Worm (Caenorhabditis elegans): ENCODE data around the gene pssy-2.
A peak's percentile ranks its signal among the peaks of the same experiment; 100 is the strongest.

The pssy-2 gene

ce11 chrIII:13448235-13448634 is 23.4 kb upstream of the pssy-2 start:
- TF ChIP-seq madf-3 (GFP tag; IDR thresholded peaks at IDR 0.05) (0 out of 2 replicates have a peak, but pooled peaks have one; percentile 67), nfyb-1 (GFP tag; IDR thresholded peaks at IDR 0.05) (0 out of 2 replicates have a peak, but pooled peaks have one; percentile 55), mcd-1 (GFP tag; IDR thresholded peaks at IDR 0.05) (peak; percentile 41), madf-6 (GFP tag; IDR thresholded peaks at IDR 0.05) (peak; percentile 33), D2030.7 (GFP tag; IDR thresholded peaks at IDR 0.05) (peak; percentile 51; the same call in 1 of the 2 replicates), F33H1.4 (GFP tag; IDR thresholded peaks at IDR 0.05) (peak; percentile 80), aptf-3 (GFP tag; IDR thresholded peaks at IDR 0.05) (0 out of 2 replicates have a peak, but pooled peaks have one; percentile 32), ceh-100 (GFP tag; IDR thresholded peaks at IDR 0.05) (peak; percentile 40; the same call in 1 of the 2 replicates), egrh-3 (GFP tag; IDR thresholded peaks at IDR 0.05) (peak; percentile 85)

DNA sequence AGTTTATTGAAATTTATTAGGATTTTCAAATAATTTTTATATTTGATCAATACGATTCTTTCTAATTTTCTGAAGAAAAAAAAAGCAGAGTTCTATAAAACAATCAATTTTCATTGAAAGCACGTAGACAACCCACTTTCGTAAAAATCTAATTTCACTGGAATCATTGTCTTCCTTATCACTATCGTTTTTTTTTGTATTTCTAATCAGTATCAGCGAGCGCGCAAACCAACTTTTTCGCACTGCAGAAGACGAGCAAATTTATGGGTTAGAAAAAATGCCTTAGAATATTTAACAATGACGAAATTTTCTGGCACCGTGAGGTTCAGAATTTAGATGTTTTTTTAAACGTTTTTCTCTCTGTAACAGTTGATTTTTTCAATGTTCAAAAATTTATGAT is 18.8 kb upstream of the pssy-2 start:
- TF ChIP-seq xnd-1 (tag; optimal IDR thresholded peaks at IDR 0.05) = no peak
- peak; percentile 47 for TF ChIP-seq nhr-80 (tag; optimal IDR thresholded peaks at IDR 0.05)

DNA sequence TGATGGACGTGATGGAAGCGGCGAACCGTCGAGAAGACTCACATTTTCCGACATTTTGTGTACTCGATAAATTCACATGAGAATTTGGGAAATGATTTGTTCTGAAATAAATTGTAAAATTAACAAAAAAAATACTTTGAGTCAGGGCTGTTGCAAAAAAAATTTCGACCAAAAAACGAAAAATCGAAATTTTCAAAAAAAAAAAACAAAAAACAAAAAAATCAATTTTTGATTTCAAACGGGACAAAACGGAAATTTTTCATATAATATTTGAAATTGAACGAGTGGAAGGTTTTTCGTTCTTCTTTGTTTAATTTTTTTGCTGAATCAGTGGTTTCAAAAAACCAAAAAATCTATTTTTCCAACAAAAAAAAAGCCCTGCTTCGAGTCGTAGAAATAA is 16.4 kb upstream of the pssy-2 start, which contains the start of gene cua-1:
TSS of gene cua-1 (minus strand) at position 101 of the 400 bp plus-strand sequence.
- TF ChIP-seq T07F8.4 (tag; optimal IDR thresholded peaks at IDR 0.05) (no peak), hmg-1.2 (GFP tag; IDR thresholded peaks at IDR 0.05) (no peak), F57A8.1 (GFP tag; optimal IDR thresholded peaks at IDR 0.05) (no peak), pha-4 (tag; optimal IDR thresholded peaks at IDR 0.05) (no peak), fkh-3 (tag; optimal IDR thresholded peaks at IDR 0.05) (no peak), B0261.1 (tag; optimal IDR thresholded peaks at IDR 0.05) (no peak), ccch-3 (GFP tag; optimal IDR thresholded peaks at IDR 0.05) (no peak), nhr-27 (tag; optimal IDR thresholded peaks at IDR 0.05) (no peak), snpc-3.4 (tag; optimal IDR thresholded peaks at IDR 0.05) (no peak), snpc-1.1 (tag; optimal IDR thresholded peaks at IDR 0.05; ENCODE audit: insufficient read depth) (no peak), lin-35 (GFP tag; optimal IDR thresholded peaks at IDR 0.05) (no peak), die-1 (tag; optimal IDR thresholded peaks at IDR 0.05) (no peak)

ce11 chrIII:13455816-13456215 is 15.8 kb upstream of the pssy-2 start:
- TF ChIP-seq cebp-1 (GFP tag; IDR thresholded peaks at IDR 0.05) (0 out of 2 replicates have a peak, but pooled peaks have one; percentile 11), cebp-1 (tag; optimal IDR thresholded peaks at IDR 0.05) (peak; percentile 89), nhr-179 (tag; optimal IDR thresholded peaks at IDR 0.05) (no peak), ztf-6 (GFP tag; IDR thresholded peaks at IDR 0.05) (no peak), atf-7 (tag; optimal IDR thresholded peaks at IDR 0.05) (peak; percentile 13), xnd-1 (tag; optimal IDR thresholded peaks at IDR 0.05) (no peak), D2030.7 (GFP tag; IDR thresholded peaks at IDR 0.05) (no peak)

ce11 chrIII:13457305-13457704 is 14.3 kb upstream of the pssy-2 start:
- no peak for TF ChIP-seq lin-26 (GFP tag; IDR thresholded peaks at IDR 0.05)
- TF ChIP-seq F23B12.7 (tag; optimal IDR thresholded peaks at IDR 0.05; ENCODE audit: insufficient read depth) = no peak
- TF ChIP-seq D2030.7 (GFP tag; IDR thresholded peaks at IDR 0.05) = no peak
- no peak for TF ChIP-seq attf-5 (GFP tag; optimal IDR thresholded peaks at IDR 0.05)
- TF ChIP-seq rec-8 (tag; optimal IDR thresholded peaks at IDR 0.05) = no peak
- 0 out of 2 replicates have a peak, but pooled peaks have one; percentile 26 for TF ChIP-seq Y53G8AR.9 (GFP tag; conservative IDR thresholded peaks at IDR 0.05)
- TF ChIP-seq pha-4 (tag; optimal IDR thresholded peaks at IDR 0.05) = no peak
- TF ChIP-seq C17E4.6 (GFP tag; IDR thresholded peaks at IDR 0.05) = no peak
- TF ChIP-seq him-1 (tag; optimal IDR thresholded peaks at IDR 0.05) = no peak
- TF ChIP-seq lin-54 (GFP tag; optimal IDR thresholded peaks at IDR 0.05) = peak; percentile 25

Measured in whole organism, young adult.